Fruit fly (Drosophila melanogaster) S2 (cell line): ENCODE measurements around the gene Or85a.

Experiments
- CG8478 ChIP-seq: fragments of >200 bp; optimal IDR thresholded peaks from 2 replicates; lab custom pipeline; 2018
- CTCF ChIP-seq, 2 experiments: fragments of >200 bp; optimal IDR thresholded peaks; 2 replicates each; lab custom pipeline; 2018

DNA sequence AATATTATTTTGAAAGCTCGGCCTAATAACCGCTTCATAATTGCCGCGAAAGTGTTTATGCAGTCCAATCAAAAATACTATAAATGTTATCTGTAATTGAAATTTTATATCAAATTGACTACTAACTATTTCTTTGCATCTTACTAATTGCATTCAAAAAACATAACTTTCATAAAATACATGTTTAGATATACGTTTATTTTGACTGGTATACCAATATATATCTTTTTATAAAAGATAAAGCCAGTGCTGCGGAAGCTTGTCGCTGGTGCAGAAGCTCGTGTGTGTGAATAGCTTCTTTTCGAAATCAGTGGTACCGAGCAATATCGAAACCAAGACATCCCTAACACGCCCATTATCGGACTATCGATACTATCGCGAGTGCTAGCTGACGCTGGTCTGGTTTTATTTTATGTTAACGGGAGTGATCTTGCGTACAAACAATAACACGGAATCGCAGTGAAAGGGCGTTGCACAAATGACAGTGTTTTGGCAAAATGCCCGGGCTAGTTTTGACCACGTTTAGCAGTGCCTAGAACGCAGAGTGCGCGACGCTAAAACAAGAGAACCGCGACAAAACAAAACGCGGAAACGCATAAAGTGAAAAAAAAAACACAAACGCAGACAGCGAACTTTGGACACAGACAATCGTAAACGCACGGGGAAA, 28.0 kb downstream of the Or85a start, which contains the start of gene Atg13:
- TF ChIP-seq CG8478 (lab: Kevin White, UChicago) = no peak
- TF ChIP-seq CTCF (optimal IDR thresholded peaks at IDR 0.05; lab: Kevin White, UChicago) = no peak
